Fruit fly (Drosophila melanogaster) whole organism, embryonic: ENCODE data around the gene Mettl5.

Experiments
- Atf-2 ChIP-seq: fragments of 200-800 bp; sonication (Bioruptor generic); optimal IDR thresholded peaks from 2 replicates; lab custom pipeline; 2016; ENCODE audit warnings: missing biosample characterization, missing genetic modification characterization
- Atf6 ChIP-seq: fragments of 200-800 bp; sonication (Bioruptor generic); IDR thresholded peaks from 2 replicates; pipeline ENCODE4 v1.3.6; 2022; ENCODE audit warnings: missing biosample characterization, missing genetic modification characterization
- Awh ChIP-seq: fragments of 200-800 bp; sonication (Bioruptor generic); IDR thresholded peaks from 2 replicates; pipeline ENCODE4, ENCODE4 v1.3.6; 2022; ENCODE audit warnings: missing biosample characterization, missing genetic modification characterization
- Bteb2 ChIP-seq: fragments of 200-800 bp; sonication (Bioruptor generic); optimal IDR thresholded peaks from 2 replicates; lab custom pipeline; 2016; ENCODE audit warnings: missing biosample characterization, missing genetic modification characterization
- CG11695 ChIP-seq: fragments of 200-800 bp; sonication (Bioruptor generic); IDR thresholded peaks from 3 replicates; pipeline ENCODE4 v1.3.6; 2022; ENCODE audit warnings: missing biosample characterization, missing genetic modification characterization
- CG1233 ChIP-seq: fragments of 200-800 bp; sonication (Bioruptor generic); optimal IDR thresholded peaks from 4 replicates; lab custom pipeline; 2018; ENCODE audit warnings: missing biosample characterization, mild to moderate bottlenecking, missing genetic modification characterization
- CG13287 ChIP-seq: fragments of 200-800 bp; sonication (Bioruptor generic); IDR thresholded peaks from 2 replicates; pipeline ENCODE4 v1.3.6; 2022; ENCODE audit warnings: missing biosample characterization, missing genetic modification characterization; ENCODE audit not compliant: partially characterized antibody
- CG14860 ChIP-seq: fragments of 200-800 bp; sonication (Bioruptor generic); IDR thresholded peaks from 3 replicates; pipeline ENCODE4 v1.3.6; 2022; ENCODE audit warnings: missing biosample characterization, missing genetic modification characterization; ENCODE audit not compliant: partially characterized antibody
- CG15269 ChIP-seq: fragments of 200-800 bp; sonication (Bioruptor generic); optimal IDR thresholded peaks from 2 replicates; lab custom pipeline; 2018; ENCODE audit warnings: missing biosample characterization, mild to moderate bottlenecking, missing genetic modification characterization, moderate library complexity
- CG16815 ChIP-seq: fragments of 200-800 bp; sonication (Bioruptor generic); optimal IDR thresholded peaks from 3 replicates; lab custom pipeline; 2017; ENCODE audit warnings: missing biosample characterization, mild to moderate bottlenecking, missing genetic modification characterization
- CG17328 ChIP-seq: fragments of 200-800 bp; sonication (Bioruptor generic); IDR thresholded peaks from 2 replicates; pipeline ENCODE4 v1.3.6; 2022; ENCODE audit warnings: missing biosample characterization, missing genetic modification characterization
- CG17361 ChIP-seq: fragments of 200-800 bp; sonication (Bioruptor generic); IDR thresholded peaks from 3 replicates; pipeline ENCODE4 v1.3.6; 2022; ENCODE audit warnings: missing biosample characterization, missing genetic modification characterization
- CG33213 ChIP-seq: fragments of 200-800 bp; sonication (Bioruptor generic); optimal IDR thresholded peaks from 3 replicates; lab custom pipeline; 2016; ENCODE audit warnings: missing biosample characterization, missing genetic modification characterization
- CG4328 ChIP-seq: fragments of 200-800 bp; sonication (Bioruptor generic); optimal IDR thresholded peaks from 3 replicates; lab custom pipeline; 2017; ENCODE audit warnings: missing biosample characterization, missing genetic modification reagents, missing genetic modification characterization
- CG5180 ChIP-seq: fragments of 200-800 bp; sonication (Bioruptor generic); optimal IDR thresholded peaks from 3 replicates; lab custom pipeline; 2017; ENCODE audit warnings: missing biosample characterization, missing genetic modification characterization, mild to moderate bottlenecking, moderate library complexity, missing genetic modification reagents
- CG7839 ChIP-seq: fragments of 200-800 bp; sonication (Bioruptor generic); optimal IDR thresholded peaks from 3 replicates; lab custom pipeline; 2018; ENCODE audit warnings: missing biosample characterization, mild to moderate bottlenecking, missing genetic modification characterization, moderate library complexity
- CG8359 ChIP-seq: fragments of 200-800 bp; sonication (Bioruptor generic); optimal IDR thresholded peaks from 2 replicates; lab custom pipeline; 2017; ENCODE audit warnings: missing biosample characterization, mild to moderate bottlenecking, missing genetic modification characterization, borderline replicate concordance
- CG8388 ChIP-seq: fragments of 200-800 bp; sonication (Bioruptor generic); optimal IDR thresholded peaks from 2 replicates; lab custom pipeline; 2019; ENCODE audit warnings: missing biosample characterization, mild to moderate bottlenecking, missing genetic modification characterization, moderate library complexity
- CG9797 ChIP-seq: fragments of 200-800 bp; sonication (Bioruptor generic); optimal IDR thresholded peaks from 3 replicates; lab custom pipeline; 2018; ENCODE audit warnings: missing biosample characterization, mild to moderate bottlenecking, missing genetic modification characterization
- Dref ChIP-seq: fragments of 200-800 bp; sonication (Bioruptor generic); IDR thresholded peaks from 2 replicates; pipeline ENCODE4 v1.3.6; 2022; ENCODE audit warnings: missing biosample characterization, missing genetic modification characterization
- HLHmδ ChIP-seq: fragments of 200-800 bp; sonication (Bioruptor generic); optimal IDR thresholded peaks from 2 replicates; lab custom pipeline; 2018; ENCODE audit warnings: missing biosample characterization, mild to moderate bottlenecking, missing genetic modification characterization, moderate library complexity
- Med ChIP-seq: fragments of 200-800 bp; sonication (Bioruptor generic); peaks from one replicate; lab custom pipeline; 2016; ENCODE audit warnings: missing biosample characterization, missing genetic modification characterization, mild to moderate bottlenecking, inconsistent platforms, moderate library complexity
- Nf-YA ChIP-seq: fragments of 200-800 bp; sonication (Bioruptor generic); IDR thresholded peaks from 2 replicates; pipeline ENCODE4 v1.3.6; 2022; ENCODE audit warnings: missing biosample characterization, missing genetic modification characterization
- Oli ChIP-seq: fragments of 200-800 bp; sonication (Bioruptor generic); optimal IDR thresholded peaks from 2 replicates; lab custom pipeline; 2018; ENCODE audit warnings: missing biosample characterization, mild to moderate bottlenecking, missing genetic modification characterization, moderate library complexity
- Rx ChIP-seq: fragments of 200-800 bp; sonication (Bioruptor generic); IDR thresholded peaks from 2 replicates; pipeline ENCODE4 v1.3.6; 2022; ENCODE audit warnings: missing biosample characterization, missing genetic modification characterization
- Sin3A ChIP-seq: fragments of >200 bp; optimal IDR thresholded peaks from 2 replicates; lab custom pipeline; 2018
- Six4 ChIP-seq: fragments of 200-800 bp; sonication (Bioruptor generic); optimal IDR thresholded peaks from 2 replicates; lab custom pipeline; 2016; ENCODE audit warnings: missing biosample characterization, missing genetic modification characterization
- Sry-δ ChIP-seq: fragments of 200-800 bp; sonication (Bioruptor generic); optimal IDR thresholded peaks from 2 replicates; lab custom pipeline; 2016; ENCODE audit warnings: missing biosample characterization, missing genetic modification characterization
- ac ChIP-seq: fragments of 200-800 bp; sonication (Bioruptor generic); optimal IDR thresholded peaks from 3 replicates; lab custom pipeline; 2017; ENCODE audit warnings: missing biosample characterization, mild to moderate bottlenecking, missing genetic modification characterization
- aop ChIP-seq: fragments of 200-800 bp; sonication (Bioruptor generic); IDR thresholded peaks from 2 replicates; pipeline ENCODE4 v1.3.6; 2022; ENCODE audit warnings: missing biosample characterization, missing genetic modification characterization
- cwo ChIP-seq: fragments of 200-800 bp; sonication (Bioruptor generic); optimal IDR thresholded peaks from 3 replicates; lab custom pipeline; 2017; ENCODE audit warnings: missing biosample characterization, missing genetic modification characterization, mild to moderate bottlenecking, moderate library complexity, missing genetic modification reagents
- da ChIP-seq: fragments of 200-800 bp; sonication (Bioruptor generic); optimal IDR thresholded peaks from 2 replicates; lab custom pipeline; 2016; ENCODE audit warnings: missing biosample characterization, missing genetic modification characterization
- dpn ChIP-seq, 2 experiments: fragments of 200-800 bp; sonication (Bioruptor generic); optimal IDR thresholded peaks; 3 replicates each; lab custom pipeline; 2016; ENCODE audit warnings: missing biosample characterization in 2 of 2, missing genetic modification characterization in 2 of 2
- fd102C ChIP-seq: fragments of 200-800 bp; sonication (Bioruptor generic); optimal IDR thresholded peaks from 2 replicates; lab custom pipeline; 2018; ENCODE audit warnings: missing biosample characterization, mild to moderate bottlenecking, missing genetic modification characterization, moderate library complexity
- grau ChIP-seq: fragments of 200-800 bp; optimal IDR thresholded peaks from 3 replicates; lab custom pipeline; 2019; ENCODE audit warnings: missing biosample characterization, mild to moderate bottlenecking, missing genetic modification characterization, moderate library complexity
- ham ChIP-seq: fragments of 200-800 bp; sonication (Bioruptor generic); IDR thresholded peaks from 2 replicates; pipeline ENCODE4 v1.3.6; 2022; ENCODE audit warnings: missing biosample characterization, missing genetic modification characterization
- hb ChIP-seq: fragments of 200-800 bp; sonication (Bioruptor generic); IDR thresholded peaks from 3 replicates; pipeline ENCODE4 v1.3.6; 2022; ENCODE audit warnings: missing biosample characterization, missing genetic modification characterization; ENCODE audit not compliant: partially characterized antibody
- ind ChIP-seq: fragments of 200-800 bp; sonication (Bioruptor generic); optimal IDR thresholded peaks from 3 replicates; lab custom pipeline; 2016; ENCODE audit warnings: missing biosample characterization, missing genetic modification characterization
- jumu ChIP-seq: fragments of 200-800 bp; sonication (Bioruptor generic); optimal IDR thresholded peaks from 3 replicates; lab custom pipeline; 2016; ENCODE audit warnings: missing biosample characterization, missing genetic modification characterization
- kni ChIP-seq: fragments of 200-800 bp; sonication (Bioruptor generic); optimal IDR thresholded peaks from 3 replicates; lab custom pipeline; 2017; ENCODE audit warnings: mild to moderate bottlenecking, missing biosample characterization, missing genetic modification reagents, missing genetic modification characterization
- maf-S ChIP-seq: fragments of 200-800 bp; sonication (Bioruptor generic); optimal IDR thresholded peaks from 2 replicates; lab custom pipeline; 2016; ENCODE audit warnings: missing biosample characterization, missing genetic modification characterization
- row ChIP-seq: fragments of 200-800 bp; sonication (Bioruptor generic); IDR thresholded peaks from 3 replicates; pipeline ENCODE4 v1.3.6; 2022; ENCODE audit warnings: missing biosample characterization, missing genetic modification characterization
- salm ChIP-seq: fragments of 200-800 bp; sonication (Bioruptor generic); optimal IDR thresholded peaks from 2 replicates; lab custom pipeline; 2018; ENCODE audit warnings: missing biosample characterization, mild to moderate bottlenecking, missing genetic modification characterization
- sd ChIP-seq: fragments of 200-800 bp; sonication (Bioruptor generic); optimal IDR thresholded peaks from 3 replicates; lab custom pipeline; 2018; ENCODE audit warnings: missing biosample characterization, mild to moderate bottlenecking, missing genetic modification characterization, moderate library complexity
- sens ChIP-seq: fragments of 200-800 bp; sonication (Bioruptor generic); peaks from one replicate; lab custom pipeline; 2016; ENCODE audit warnings: missing biosample characterization, missing genetic modification characterization
- slp2 ChIP-seq: fragments of 200-800 bp; sonication (Bioruptor generic); optimal IDR thresholded peaks from 2 replicates; lab custom pipeline; 2016; ENCODE audit warnings: missing biosample characterization, missing genetic modification characterization
- sna ChIP-seq: fragments of 200-800 bp; sonication (Bioruptor generic); IDR thresholded peaks from 2 replicates; pipeline ENCODE4 v1.3.6; 2022; ENCODE audit warnings: missing biosample characterization, missing genetic modification characterization; ENCODE audit not compliant: partially characterized antibody
- toy ChIP-seq: fragments of 200-800 bp; sonication (Bioruptor generic); IDR thresholded peaks from 2 replicates; pipeline ENCODE4 v1.3.6; 2022; ENCODE audit warnings: missing biosample characterization, missing genetic modification characterization
- vvl ChIP-seq: fragments of 200-800 bp; sonication (Bioruptor generic); IDR thresholded peaks from 2 replicates; pipeline ENCODE4 v1.3.6; 2022; ENCODE audit warnings: missing biosample characterization, missing genetic modification characterization

The Mettl5 gene

dm6 chr3L:19233798-19234781 lies 29.5 kb upstream of the Mettl5 start (continued):
- peak; percentile 75 for TF ChIP-seq sens (GFP tag; lab: Kevin White, UChicago)
- no peak for TF ChIP-seq CG15269 (tag; lab: Kevin White, UChicago)
- TF ChIP-seq Med: peak; percentile 59
- no peak for TF ChIP-seq hb (GFP tag; lab: Robert Waterston, UW)
- TF ChIP-seq row (GFP tag; lab: Robert Waterston, UW): no peak
- peak; percentile 65; the same call in 2 of the 3 replicates for TF ChIP-seq CG17361 (GFP tag; lab: Robert Waterston, UW)
- TF ChIP-seq ac (GFP tag; lab: Kevin White, UChicago): no peak
- TF ChIP-seq fd102C (GFP tag; lab: Kevin White, UChicago): no peak
- no peak for TF ChIP-seq CG14860 (GFP tag; lab: Robert Waterston, UW)
- no peak for TF ChIP-seq salm (tag; lab: Kevin White, UChicago)
- no peak for TF ChIP-seq HLHmδ
- no peak for TF ChIP-seq da (GFP tag; lab: Kevin White, UChicago)
- TF ChIP-seq CG9797 (GFP tag; lab: Kevin White, UChicago): no peak
- no peak for TF ChIP-seq Bteb2 (GFP tag; lab: Kevin White, UChicago)
- peak; percentile 3 for TF ChIP-seq grau
- no peak for TF ChIP-seq Six4 (GFP tag; lab: Kevin White, UChicago)
- TF ChIP-seq ham: no peak
- TF ChIP-seq CG7839 (tag; lab: Kevin White, UChicago): peak; percentile 25
- TF ChIP-seq CG13287: no peak
- no peak for TF ChIP-seq ind (GFP tag; lab: Kevin White, UChicago)
- TF ChIP-seq Atf6 (GFP tag; lab: Robert Waterston, UW): no peak
- TF ChIP-seq Sin3A (lab: Kevin White, UChicago): no peak
- TF ChIP-seq sd: no peak
- no peak for TF ChIP-seq Dref (GFP tag; lab: Robert Waterston, UW)
- no peak for TF ChIP-seq jumu
- no peak for TF ChIP-seq cwo (GFP tag; lab: Kevin White, UChicago)
- TF ChIP-seq Sry-δ (GFP tag; lab: Kevin White, UChicago): no peak
- TF ChIP-seq Oli (tag; lab: Kevin White, UChicago): peak; percentile 9
- TF ChIP-seq vvl: no peak
- no peak for TF ChIP-seq CG17328 (GFP tag; lab: Robert Waterston, UW)
- TF ChIP-seq Atf-2 (GFP tag; lab: Kevin White, UChicago): no peak
- no peak for TF ChIP-seq toy (GFP tag; lab: Robert Waterston, UW)
- 0 out of 3 replicates have a peak, but pooled peaks have one; percentile 8 for TF ChIP-seq CG11695
- TF ChIP-seq CG4328 (GFP tag; lab: Kevin White, UChicago): no peak
- no peak for TF ChIP-seq dpn (GFP tag; optimal IDR thresholded peaks at IDR 0.05; lab: Kevin White, UChicago)
- no peak for TF ChIP-seq sna
- TF ChIP-seq Nf-YA (GFP tag; lab: Robert Waterston, UW): no peak
- TF ChIP-seq CG33213 (GFP tag; lab: Kevin White, UChicago): no peak
- TF ChIP-seq Awh (GFP tag; lab: Robert Waterston, UW): no peak
- peak; percentile 13 for TF ChIP-seq CG8388 (GFP tag; lab: Kevin White, UChicago)
- TF ChIP-seq Rx (GFP tag; lab: Robert Waterston, UW): no peak
- no peak for TF ChIP-seq kni (GFP tag; lab: Kevin White, UChicago)
- TF ChIP-seq slp2 (GFP tag; lab: Kevin White, UChicago): no peak
- TF ChIP-seq CG5180 (GFP tag; lab: Kevin White, UChicago): no peak
- TF ChIP-seq CG1233 (GFP tag; lab: Kevin White, UChicago): no peak
- TF ChIP-seq maf-S: no peak
- TF ChIP-seq CG8359 (GFP tag; lab: Kevin White, UChicago): no peak
- TF ChIP-seq CG16815 (GFP tag; lab: Kevin White, UChicago): no peak
- TF ChIP-seq aop (GFP tag; lab: Robert Waterston, UW): no peak
